Worm (Caenorhabditis elegans) whole organism, L4 larva: Measurements from ENCODE around the gene srx-64.

Source experiments
- fkh-10 ChIP-seq: fragments of 150-350 bp; optimal IDR thresholded peaks from 2 replicates; lab custom pipeline; 2014; ENCODE audit warnings: missing biosample characterization, missing genetic modification reagents, missing genetic modification characterization
- pha-4 ChIP-seq, 2 experiments: fragments of 150-350 bp in 1 of 2; fragments of 200-800 bp in 1 of 2; sonication (Bioruptor generic) in 1 of 2; IDR thresholded peaks in 1 of 2; optimal IDR thresholded peaks in 1 of 2; 2 replicates each; pipeline versions ENCODE4 v1.3.6 to Lab custom; 2014 to 2022; ENCODE audit warnings: missing genetic modification characterization in 2 of 2, missing genetic modification reagents in 2 of 2, missing biosample characterization in 1 of 2, missing compliant biosample characterization in 1 of 2
- ztf-11 ChIP-seq: fragments of 150-350 bp; optimal IDR thresholded peaks from 2 replicates; lab custom pipeline; 2014; ENCODE audit warnings: missing biosample characterization, missing genetic modification characterization

DNA sequence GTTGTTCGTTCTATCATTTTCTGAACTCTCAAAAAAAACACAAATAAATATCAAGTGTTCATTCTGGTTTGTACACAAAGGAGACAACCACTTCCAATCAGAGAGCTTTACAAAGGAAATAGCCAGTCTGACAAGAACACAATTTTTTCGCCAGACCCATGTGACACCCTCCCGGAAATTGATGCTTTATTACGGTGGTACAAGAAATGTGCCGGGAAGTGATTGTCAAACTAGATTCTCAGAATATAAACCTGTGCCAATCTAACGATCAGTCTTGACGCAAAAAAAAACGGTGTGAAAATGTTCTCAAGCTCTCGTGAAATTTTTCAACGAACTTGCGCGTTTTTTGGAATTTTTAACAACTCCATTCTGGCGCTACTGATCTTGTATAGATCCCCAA, 24.5 kb downstream of the srx-64 start, which contains the start of gene str-247:
- no peak for TF ChIP-seq fkh-10 (GFP tag; lab: Kevin White, UChicago)
- no peak for TF ChIP-seq ztf-11 (tag; lab: Kevin White, UChicago)
- no peak for TF ChIP-seq pha-4 (GFP tag; IDR thresholded peaks at IDR 0.05; lab: Robert Waterston, UW)
- no peak for TF ChIP-seq pha-4 (tag; optimal IDR thresholded peaks at IDR 0.05; lab: Kevin White, UChicago)
